Worm (Caenorhabditis elegans): ENCODE results near the gene F49H6.15.

Gene F49H6.15

DNA sequence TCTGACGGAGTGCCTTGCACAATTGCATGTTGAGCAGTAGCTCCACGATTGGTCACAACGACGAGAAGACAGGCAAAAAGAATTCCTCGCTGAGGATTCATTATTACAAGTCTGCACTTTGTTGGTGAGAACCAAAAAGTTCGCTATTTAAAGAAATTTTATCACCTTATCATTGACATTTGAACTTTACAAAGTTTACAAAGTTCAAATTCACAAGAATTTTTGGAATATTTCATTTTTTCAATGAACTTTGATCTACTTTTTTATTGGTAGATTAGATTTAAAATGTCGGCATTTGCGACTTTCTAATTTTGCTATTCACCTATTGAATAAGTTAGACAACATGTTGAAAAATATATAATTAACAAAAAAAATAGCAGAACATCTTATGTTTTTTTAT, at the start of gene F49H6.15:
F49H6.15 (minus strand) TSS at position 101 of the 400 bp plus-strand sequence.
- TF ChIP-seq fkh-10 (GFP tag; optimal IDR thresholded peaks at IDR 0.05), result no peak
- TF ChIP-seq mml-1 (tag; optimal IDR thresholded peaks at IDR 0.05), result no peak
- no peak for TF ChIP-seq ceh-82 (tag; optimal IDR thresholded peaks at IDR 0.05)
- TF ChIP-seq egl-27 (tag; optimal IDR thresholded peaks at IDR 0.05), result no peak
- no peak for TF ChIP-seq lsy-12 (tag; optimal IDR thresholded peaks at IDR 0.05)
- no peak for TF ChIP-seq nhr-28 (tag; optimal IDR thresholded peaks at IDR 0.05)
- no peak for TF ChIP-seq elt-2 (tag; optimal IDR thresholded peaks at IDR 0.05)
- TF ChIP-seq aly-2 (tag; optimal IDR thresholded peaks at IDR 0.05), result no peak
- no peak for TF ChIP-seq eor-1 (tag; optimal IDR thresholded peaks at IDR 0.05)
- TF ChIP-seq snpc-4 (tag; optimal IDR thresholded peaks at IDR 0.05), result no peak
- TF ChIP-seq fos-1 (tag; optimal IDR thresholded peaks at IDR 0.05), result no peak
- TF ChIP-seq lin-15B (tag; optimal IDR thresholded peaks at IDR 0.05), result no peak

ce11 chrV:17075900-17076299, 49.7 kb upstream of the F49H6.15 start, which contains the start of gene str-125:
Gene str-125, minus strand, starts transcription at chrV:17076000.
- TF ChIP-seq ZK546.5 (tag; optimal IDR thresholded peaks at IDR 0.05), result no peak
- TF ChIP-seq pha-4 (tag; optimal IDR thresholded peaks at IDR 0.05), result no peak
- no peak for TF ChIP-seq skn-1 (tag; optimal IDR thresholded peaks at IDR 0.05)
- no peak for TF ChIP-seq fkh-10 (GFP tag; optimal IDR thresholded peaks at IDR 0.05)
- TF ChIP-seq egl-27 (tag; optimal IDR thresholded peaks at IDR 0.05), result no peak
- TF ChIP-seq nhr-67 (tag; optimal IDR thresholded peaks at IDR 0.05), result no peak
- no peak for TF ChIP-seq ceh-82 (tag; optimal IDR thresholded peaks at IDR 0.05)
- no peak for TF ChIP-seq unc-39 (tag; optimal IDR thresholded peaks at IDR 0.05)
- TF ChIP-seq sea-2 (GFP tag; optimal IDR thresholded peaks at IDR 0.05), result no peak
- TF ChIP-seq nfya-1 (tag; optimal IDR thresholded peaks at IDR 0.05; ENCODE audit: insufficient read depth), result no peak
- TF ChIP-seq elt-2 (tag; optimal IDR thresholded peaks at IDR 0.05), result no peak
- no peak for TF ChIP-seq daf-12 (tag; optimal IDR thresholded peaks at IDR 0.05)
- TF ChIP-seq eor-1 (tag; optimal IDR thresholded peaks at IDR 0.05), result no peak
- TF ChIP-seq mdl-1 (tag; optimal IDR thresholded peaks at IDR 0.05), result no peak
- TF ChIP-seq tbx-2 (tag; optimal IDR thresholded peaks at IDR 0.05), result no peak
- no peak for TF ChIP-seq zag-1 (tag; optimal IDR thresholded peaks at IDR 0.05)

DNA sequence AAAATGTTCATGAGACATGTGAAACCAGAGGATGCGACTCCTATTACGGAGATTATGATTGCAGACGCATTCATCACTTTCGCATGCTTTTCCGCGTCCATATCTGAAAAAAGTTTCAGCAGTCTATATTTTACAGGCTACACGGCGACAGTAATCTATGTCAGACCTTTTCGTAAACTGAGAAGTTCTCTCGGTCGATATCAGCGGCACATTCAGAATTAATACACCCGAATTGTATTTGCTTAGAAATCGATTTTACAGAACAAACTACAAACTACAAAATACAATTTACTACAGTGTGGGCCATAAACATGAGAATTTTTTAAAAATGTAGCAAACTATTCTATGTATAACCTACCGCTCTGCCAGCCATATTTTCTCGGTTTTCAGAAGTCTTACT, 45.4 kb upstream of the F49H6.15 start, which contains the start of gene srbc-14:
srbc-14 (minus strand) TSS at position 101 of the 400 bp plus-strand sequence.
- TF ChIP-seq tbx-2 (tag; optimal IDR thresholded peaks at IDR 0.05) (no peak), ceh-28 (tag; optimal IDR thresholded peaks at IDR 0.05) (no peak), hmg-11 (tag; optimal IDR thresholded peaks at IDR 0.05) (no peak), sea-2 (GFP tag; optimal IDR thresholded peaks at IDR 0.05) (no peak), nhr-11 (tag; optimal IDR thresholded peaks at IDR 0.05) (no peak), ama-1 (optimal IDR thresholded peaks at IDR 0.05) (no peak), elt-2 (tag; optimal IDR thresholded peaks at IDR 0.05) (no peak), unc-62 (GFP tag; optimal IDR thresholded peaks at IDR 0.05) (no peak), nhr-23 (tag; optimal IDR thresholded peaks at IDR 0.05) (no peak), egl-27 (tag; optimal IDR thresholded peaks at IDR 0.05) (no peak), fkh-10 (GFP tag; optimal IDR thresholded peaks at IDR 0.05) (no peak), lsy-12 (tag; optimal IDR thresholded peaks at IDR 0.05) (no peak), fos-1 (tag; optimal IDR thresholded peaks at IDR 0.05) (no peak), ceh-16 (tag; optimal IDR thresholded peaks at IDR 0.05) (no peak), ztf-11 (tag; optimal IDR thresholded peaks at IDR 0.05) (no peak), mml-1 (tag; optimal IDR thresholded peaks at IDR 0.05) (no peak), R02D3.7 (tag; optimal IDR thresholded peaks at IDR 0.05) (no peak), mdl-1 (tag; optimal IDR thresholded peaks at IDR 0.05) (no peak), fkh-2 (tag; optimal IDR thresholded peaks at IDR 0.05) (no peak), nhr-77 (tag; optimal IDR thresholded peaks at IDR 0.05) (no peak)

DNA sequence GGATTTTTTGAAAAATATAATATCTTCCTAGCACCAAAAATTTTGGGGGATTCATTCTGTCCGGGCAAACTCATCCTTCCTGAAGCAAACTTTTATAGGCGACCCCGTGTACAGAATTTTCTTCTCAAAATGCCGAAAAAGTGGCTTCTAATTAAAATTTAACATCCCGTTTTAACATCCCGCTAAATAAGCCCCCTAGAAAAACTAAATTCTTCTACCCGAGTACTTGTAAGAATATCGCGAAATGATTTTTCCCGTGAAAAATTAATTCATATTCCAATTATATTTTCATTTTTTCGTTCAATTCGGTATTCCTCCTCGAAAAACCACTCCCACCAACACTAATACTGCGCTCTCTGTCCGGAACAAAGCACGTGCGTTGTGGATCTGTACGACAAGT, 42.6 kb upstream of the F49H6.15 start, which contains the start of gene T05E12.8:
T05E12.8 (plus strand) TSS at position 301 of the 400 bp plus-strand sequence.
- TF ChIP-seq fkh-2 (tag; optimal IDR thresholded peaks at IDR 0.05) (no peak), nhr-12 (tag; optimal IDR thresholded peaks at IDR 0.05) (no peak), mml-1 (tag; optimal IDR thresholded peaks at IDR 0.05) (no peak), nhr-25 (tag; optimal IDR thresholded peaks at IDR 0.05) (no peak), unc-39 (tag; optimal IDR thresholded peaks at IDR 0.05) (no peak), nhr-43 (tag; optimal IDR thresholded peaks at IDR 0.05; ENCODE audit: poor library complexity, severe bottlenecking) (no peak), R02D3.7 (tag; optimal IDR thresholded peaks at IDR 0.05) (no peak), jun-1 (tag; optimal IDR thresholded peaks at IDR 0.05) (no peak), ama-1 (optimal IDR thresholded peaks at IDR 0.05) (no peak), ztf-11 (tag; optimal IDR thresholded peaks at IDR 0.05) (no peak), egl-5 (tag; optimal IDR thresholded peaks at IDR 0.05) (no peak), daf-12 (tag; optimal IDR thresholded peaks at IDR 0.05) (no peak), tbx-2 (tag; optimal IDR thresholded peaks at IDR 0.05) (no peak), skn-1 (tag; optimal IDR thresholded peaks at IDR 0.05) (no peak), aly-2 (tag; optimal IDR thresholded peaks at IDR 0.05) (no peak), nhr-237 (tag; optimal IDR thresholded peaks at IDR 0.05) (no peak), nhr-23 (tag; optimal IDR thresholded peaks at IDR 0.05) (no peak), ceh-16 (tag; optimal IDR thresholded peaks at IDR 0.05) (no peak)

All from whole organism, L3 larva.